Worm (Caenorhabditis elegans) whole organism, L4 larva: ENCODE measurements around the gene F16B4.6.
A peak's percentile ranks its signal among the peaks of the same experiment; 100 is the strongest.

Experiments
- D1046.2 ChIP-seq: fragments of 200-800 bp; sonication (Bioruptor generic); IDR thresholded peaks from 2 replicates; pipeline ENCODE4 v1.3.6; 2022; ENCODE audit warnings: missing genetic modification characterization, missing compliant biosample characterization
- F37D6.2 ChIP-seq: sonication (generic microtip); optimal IDR thresholded peaks from 2 replicates; lab custom pipeline; 2016; ENCODE audit warnings: mild to moderate bottlenecking, missing genetic modification characterization, missing compliant biosample characterization
- Y75B8A.6 ChIP-seq: fragments of 200-800 bp; sonication (Bioruptor generic); IDR thresholded peaks from 2 replicates; pipeline ENCODE4 v1.3.6; 2022; ENCODE audit warnings: missing genetic modification reagents, missing genetic modification characterization, missing compliant biosample characterization
- ZK337.2 ChIP-seq: fragments of 200-800 bp; sonication (Bioruptor generic); IDR thresholded peaks from 2 replicates; pipeline ENCODE4 v1.3.6; 2022; ENCODE audit warnings: missing genetic modification reagents, missing genetic modification characterization, missing compliant biosample characterization
- ZK546.5 ChIP-seq, 2 experiments: sonication (generic microtip); optimal IDR thresholded peaks; 2 replicates each; lab custom pipeline; 2017; ENCODE audit warnings: missing biosample characterization in 2 of 2, missing genetic modification characterization in 2 of 2
- aly-2 ChIP-seq: sonication (generic microtip); optimal IDR thresholded peaks from 2 replicates; lab custom pipeline; 2018; ENCODE audit warnings: missing biosample characterization, missing genetic modification characterization
- ama-1 ChIP-seq: fragments of 150-350 bp; optimal IDR thresholded peaks from 2 replicates; lab custom pipeline; 2014; ENCODE audit warnings: inconsistent platforms, mixed read lengths
- ceh-20 ChIP-seq: fragments of 200-800 bp; sonication (Bioruptor generic); IDR thresholded peaks from 2 replicates; pipeline ENCODE4 v1.3.6; 2022; ENCODE audit warnings: missing genetic modification reagents, missing genetic modification characterization, missing compliant biosample characterization
- ceh-28 ChIP-seq: fragments of 150-350 bp; optimal IDR thresholded peaks from 2 replicates; lab custom pipeline; 2014; ENCODE audit warnings: missing biosample characterization, missing genetic modification reagents, missing genetic modification characterization
- ceh-44 ChIP-seq: fragments of 200-800 bp; sonication (Bioruptor generic); IDR thresholded peaks from 2 replicates; pipeline ENCODE4 v1.3.6; 2022; ENCODE audit warnings: missing genetic modification reagents, missing genetic modification characterization, missing compliant biosample characterization
- cey-2 ChIP-seq: sonication (generic microtip); optimal IDR thresholded peaks from 3 replicates; lab custom pipeline; 2017; ENCODE audit warnings: missing genetic modification characterization, mild to moderate bottlenecking, missing compliant biosample characterization, antibody characterized with exemption, borderline replicate concordance; ENCODE audit not compliant: insufficient read depth
- ctbp-1 ChIP-seq: fragments of 200-800 bp; sonication (Bioruptor generic); IDR thresholded peaks from 2 replicates; pipeline ENCODE4 v1.3.6; 2022; ENCODE audit warnings: missing genetic modification reagents, missing genetic modification characterization, missing compliant biosample characterization
- daf-19 ChIP-seq: fragments of 200-800 bp; sonication (Bioruptor generic); conservative IDR thresholded peaks from 2 replicates; pipeline ENCODE4 v1.3.6; 2022; ENCODE audit warnings: missing genetic modification characterization, missing compliant biosample characterization
- dpl-1 ChIP-seq: fragments of 150-350 bp; optimal IDR thresholded peaks from 2 replicates; lab custom pipeline; 2014; ENCODE audit warnings: missing biosample characterization, missing genetic modification reagents, missing genetic modification characterization
- egl-43 ChIP-seq: fragments of 200-800 bp; sonication (Bioruptor generic); IDR thresholded peaks from 2 replicates; pipeline ENCODE4 v1.3.6; 2022; ENCODE audit warnings: missing genetic modification reagents, missing genetic modification characterization, missing compliant biosample characterization
- fkh-10 ChIP-seq: fragments of 150-350 bp; optimal IDR thresholded peaks from 2 replicates; lab custom pipeline; 2014; ENCODE audit warnings: missing biosample characterization, missing genetic modification reagents, missing genetic modification characterization
- gei-8 ChIP-seq: fragments of 200-800 bp; sonication (Bioruptor generic); optimal IDR thresholded peaks from 2 replicates; lab custom pipeline; 2018; ENCODE audit warnings: mild to moderate bottlenecking, missing genetic modification characterization, missing compliant biosample characterization
- hif-1 ChIP-seq, 2 experiments: sonication (generic microtip); optimal IDR thresholded peaks; 2 replicates each; lab custom pipeline; 2016 to 2017; ENCODE audit warnings: missing compliant biosample characterization in 2 of 2, missing genetic modification characterization in 2 of 2, missing genetic modification reagents in 2 of 2, missing genotype in 2 of 2, mild to moderate bottlenecking in 1 of 2
- hlh-11 ChIP-seq: fragments of 200-800 bp; sonication (Bioruptor generic); optimal IDR thresholded peaks from 2 replicates; lab custom pipeline; 2018; ENCODE audit warnings: mild to moderate bottlenecking, missing genetic modification characterization, missing compliant biosample characterization
- hlh-30 ChIP-seq: sonication (generic microtip); optimal IDR thresholded peaks from 2 replicates; lab custom pipeline; 2017; ENCODE audit warnings: antibody characterized with exemption, mild to moderate bottlenecking, missing genetic modification characterization, missing compliant biosample characterization; ENCODE audit not compliant: insufficient read depth
- jun-1 ChIP-seq: fragments of 150-350 bp; optimal IDR thresholded peaks from 2 replicates; lab custom pipeline; 2014; ENCODE audit warnings: missing biosample characterization, missing genetic modification reagents, missing genetic modification characterization
- lin-15B ChIP-seq: fragments of 150-350 bp; sonication (generic microtip); optimal IDR thresholded peaks from 3 replicates; lab custom pipeline; 2014; ENCODE audit warnings: missing biosample characterization, missing genetic modification characterization
- lir-3 ChIP-seq: sonication (generic microtip); optimal IDR thresholded peaks from 2 replicates; lab custom pipeline; 2016; ENCODE audit warnings: mild to moderate bottlenecking, missing genetic modification characterization, missing compliant biosample characterization
- lsy-2 ChIP-seq, 2 experiments: fragments of 150-350 bp in 1 of 2; sonication (generic microtip) in 1 of 2; optimal IDR thresholded peaks; 2 replicates each; lab custom pipeline; 2014 to 2017; ENCODE audit warnings: missing biosample characterization in 2 of 2, missing genetic modification characterization in 2 of 2
- madf-5 ChIP-seq, 2 experiments: fragments of 200-800 bp; sonication (Bioruptor generic); IDR thresholded peaks; 2 replicates each; pipeline ENCODE4 v1.3.6; 2022; ENCODE audit warnings: missing compliant biosample characterization in 2 of 2, missing genetic modification characterization in 2 of 2
- madf-9 ChIP-seq: fragments of 200-800 bp; sonication (Bioruptor generic); conservative IDR thresholded peaks from 2 replicates; pipeline ENCODE4 v1.3.6; 2022; ENCODE audit warnings: missing genetic modification reagents, missing genetic modification characterization, missing compliant biosample characterization
- mdl-1 ChIP-seq, 2 experiments: fragments of 150-350 bp in 1 of 2; sonication (generic microtip) in 1 of 2; optimal IDR thresholded peaks; 2 replicates each; lab custom pipeline; 2014 to 2017; ENCODE audit warnings: missing biosample characterization in 2 of 2, missing genetic modification characterization in 2 of 2
- mes-2 ChIP-seq: sonication (generic microtip); optimal IDR thresholded peaks from 2 replicates; lab custom pipeline; 2016; ENCODE audit warnings: missing genotype, mild to moderate bottlenecking, missing genetic modification characterization, missing compliant biosample characterization; ENCODE audit not compliant: poor library complexity, severe bottlenecking
- mxl-3 ChIP-seq: fragments of 200-800 bp; sonication (Bioruptor generic); optimal IDR thresholded peaks from 2 replicates; lab custom pipeline; 2018; ENCODE audit warnings: mild to moderate bottlenecking, missing genetic modification characterization, missing compliant biosample characterization
- nhr-10 ChIP-seq: fragments of 150-350 bp; optimal IDR thresholded peaks from 2 replicates; lab custom pipeline; 2014; ENCODE audit warnings: missing biosample characterization, missing genetic modification characterization
- nhr-102 ChIP-seq: sonication (generic microtip); optimal IDR thresholded peaks from 2 replicates; lab custom pipeline; 2016; ENCODE audit warnings: mild to moderate bottlenecking, missing genetic modification characterization, moderate library complexity, missing compliant biosample characterization
- nhr-111 ChIP-seq: fragments of 200-800 bp; sonication (Bioruptor generic); optimal IDR thresholded peaks from 2 replicates; lab custom pipeline; 2018; ENCODE audit warnings: mild to moderate bottlenecking, missing genetic modification characterization, missing compliant biosample characterization
- nhr-237 ChIP-seq: sonication (generic microtip); optimal IDR thresholded peaks from 2 replicates; lab custom pipeline; 2017; ENCODE audit warnings: missing biosample characterization, missing genetic modification characterization
- nhr-28 ChIP-seq: fragments of 150-350 bp; optimal IDR thresholded peaks from 2 replicates; lab custom pipeline; 2014; ENCODE audit warnings: missing biosample characterization, missing genetic modification characterization
- nhr-42 ChIP-seq: fragments of 200-800 bp; sonication (Bioruptor generic); IDR thresholded peaks from 2 replicates; pipeline ENCODE4 v1.3.6; 2022; ENCODE audit warnings: missing genetic modification characterization, missing compliant biosample characterization
- nhr-48 ChIP-seq: sonication (generic microtip); optimal IDR thresholded peaks from 2 replicates; lab custom pipeline; 2016; ENCODE audit warnings: mild to moderate bottlenecking, missing genetic modification characterization, missing compliant biosample characterization
- nhr-77 ChIP-seq: fragments of 150-350 bp; optimal IDR thresholded peaks from 2 replicates; lab custom pipeline; 2014; ENCODE audit warnings: missing biosample characterization, missing genetic modification characterization
- pha-4 ChIP-seq, 2 experiments: fragments of 150-350 bp in 1 of 2; fragments of 200-800 bp in 1 of 2; sonication (Bioruptor generic) in 1 of 2; IDR thresholded peaks in 1 of 2; optimal IDR thresholded peaks in 1 of 2; 2 replicates each; pipeline versions ENCODE4 v1.3.6 to Lab custom; 2014 to 2022; ENCODE audit warnings: missing genetic modification characterization in 2 of 2, missing genetic modification reagents in 2 of 2, missing biosample characterization in 1 of 2, missing compliant biosample characterization in 1 of 2
- pqm-1 ChIP-seq: sonication (generic microtip); optimal IDR thresholded peaks from 2 replicates; lab custom pipeline; 2017; ENCODE audit warnings: missing biosample characterization, missing genetic modification characterization
- rbr-2 ChIP-seq: sonication (generic microtip); optimal IDR thresholded peaks from 2 replicates; lab custom pipeline; 2016; ENCODE audit warnings: missing genotype, missing genetic modification characterization, missing compliant biosample characterization
- saeg-2 ChIP-seq: fragments of 200-800 bp; sonication (Bioruptor generic); IDR thresholded peaks from 2 replicates; pipeline ENCODE4 v1.3.6; 2022; ENCODE audit warnings: missing genetic modification reagents, missing genetic modification characterization, missing compliant biosample characterization
- skn-1 ChIP-seq: fragments of 150-350 bp; optimal IDR thresholded peaks from 2 replicates; lab custom pipeline; 2014; ENCODE audit warnings: missing biosample characterization, missing genetic modification characterization
- snpc-4 ChIP-seq: fragments of 150-350 bp; optimal IDR thresholded peaks from 2 replicates; lab custom pipeline; 2014; ENCODE audit warnings: missing biosample characterization, missing genetic modification characterization
- spr-1 ChIP-seq: sonication (generic microtip); optimal IDR thresholded peaks from 2 replicates; lab custom pipeline; 2016; ENCODE audit warnings: mild to moderate bottlenecking, missing genetic modification characterization, missing compliant biosample characterization
- spr-3 ChIP-seq: fragments of 200-800 bp; sonication (Bioruptor generic); optimal IDR thresholded peaks from 2 replicates; lab custom pipeline; 2018; ENCODE audit warnings: mild to moderate bottlenecking, missing genetic modification characterization, missing compliant biosample characterization
- tag-97 ChIP-seq: fragments of 200-800 bp; sonication (Bioruptor generic); IDR thresholded peaks from 2 replicates; pipeline ENCODE4 v1.3.6; 2022; ENCODE audit warnings: missing genetic modification characterization, missing compliant biosample characterization
- tra-1 ChIP-seq: fragments of 200-800 bp; sonication (Bioruptor generic); IDR thresholded peaks from 2 replicates; pipeline ENCODE4 v1.3.6; 2022; ENCODE audit warnings: missing genetic modification reagents, missing genetic modification characterization, missing compliant biosample characterization
- unc-130 ChIP-seq: sonication (generic microtip); optimal IDR thresholded peaks from 2 replicates; lab custom pipeline; 2016; ENCODE audit warnings: missing genetic modification reagents, missing genetic modification characterization, missing compliant biosample characterization
- unc-39 ChIP-seq: sonication (generic microtip); optimal IDR thresholded peaks from 2 replicates; lab custom pipeline; 2017; ENCODE audit warnings: missing biosample characterization, missing genetic modification characterization
- zip-2 ChIP-seq: fragments of 150-350 bp; optimal IDR thresholded peaks from 2 replicates; lab custom pipeline; 2014; ENCODE audit warnings: missing biosample characterization, missing genetic modification characterization
- ztf-11 ChIP-seq: fragments of 150-350 bp; optimal IDR thresholded peaks from 2 replicates; lab custom pipeline; 2014; ENCODE audit warnings: missing biosample characterization, missing genetic modification characterization

F16B4.6 gene

ce11 chrV:1593799-1594420 is 6.9 kb downstream of the F16B4.6 start, which contains the start of gene F16B4.4:
Gene F16B4.4, plus strand, starts transcription at chrV:1594019.
- no peak for TF ChIP-seq cey-2 (tag; lab: Kevin White, UChicago)
- no peak for TF ChIP-seq ZK546.5 (tag; optimal IDR thresholded peaks at IDR 0.05; lab: Kevin White, UChicago)
- no peak for TF ChIP-seq fkh-10
- no peak for TF ChIP-seq nhr-237 (tag; lab: Kevin White, UChicago)
- no peak for TF ChIP-seq daf-19 (GFP tag; lab: Robert Waterston, UW)
- TF ChIP-seq ceh-20 (GFP tag; lab: Robert Waterston, UW): no peak
- TF ChIP-seq hif-1 (tag; optimal IDR thresholded peaks at IDR 0.05; lab: Kevin White, UChicago): no peak
- no peak for TF ChIP-seq ceh-28 (tag; lab: Kevin White, UChicago)
- TF ChIP-seq mdl-1 (tag; optimal IDR thresholded peaks at IDR 0.05; lab: Kevin White, UChicago): peak in 1 of 2 experiments; percentile 6
- no peak for TF ChIP-seq tag-97
- TF ChIP-seq nhr-42: no peak
- TF ChIP-seq madf-5 (GFP tag; IDR thresholded peaks at IDR 0.05; lab: Robert Waterston, UW): no peak
- TF ChIP-seq unc-130 (GFP tag; lab: Kevin White, UChicago): no peak
- no peak for TF ChIP-seq jun-1 (tag; lab: Kevin White, UChicago)
- no peak for TF ChIP-seq nhr-111
- peak; percentile 2 for TF ChIP-seq nhr-77 (tag; lab: Kevin White, UChicago)
- TF ChIP-seq rbr-2 (tag; lab: Kevin White, UChicago): no peak
- peak; percentile 30 for TF ChIP-seq ama-1 (lab: Kevin White, UChicago)
- TF ChIP-seq saeg-2 (GFP tag; lab: Robert Waterston, UW): no peak
- no peak for TF ChIP-seq snpc-4 (tag; lab: Kevin White, UChicago)
- TF ChIP-seq lin-15B (tag; lab: Kevin White, UChicago): no peak
- TF ChIP-seq ztf-11 (tag; lab: Kevin White, UChicago): no peak
- no peak for TF ChIP-seq tra-1
- no peak for TF ChIP-seq pqm-1
- TF ChIP-seq spr-1 (tag; lab: Kevin White, UChicago): no peak
- no peak for TF ChIP-seq nhr-48
- no peak for TF ChIP-seq egl-43 (GFP tag; lab: Robert Waterston, UW)
- TF ChIP-seq nhr-10 (tag; lab: Kevin White, UChicago): peak; percentile 70
- no peak for TF ChIP-seq lir-3 (tag; lab: Kevin White, UChicago)
- TF ChIP-seq lsy-2 (tag; optimal IDR thresholded peaks at IDR 0.05; lab: Kevin White, UChicago): peak; percentile 8 to 15
- TF ChIP-seq nhr-102 (tag; lab: Kevin White, UChicago): no peak
- TF ChIP-seq pha-4 (GFP tag; IDR thresholded peaks at IDR 0.05; lab: Robert Waterston, UW): no peak
- no peak for TF ChIP-seq pha-4 (tag; optimal IDR thresholded peaks at IDR 0.05; lab: Kevin White, UChicago)
- TF ChIP-seq ctbp-1 (GFP tag; lab: Robert Waterston, UW): no peak
- TF ChIP-seq nhr-28 (tag; lab: Kevin White, UChicago): peak; percentile 81
- TF ChIP-seq Y75B8A.6 (GFP tag; lab: Robert Waterston, UW): no peak
- TF ChIP-seq mxl-3 (GFP tag; lab: Kevin White, UChicago): peak; percentile 55
- TF ChIP-seq aly-2: no peak
- TF ChIP-seq unc-39 (tag; lab: Kevin White, UChicago): no peak
- no peak for TF ChIP-seq gei-8 (GFP tag; lab: Kevin White, UChicago)
- no peak for TF ChIP-seq spr-3 (GFP tag; lab: Kevin White, UChicago)
- no peak for TF ChIP-seq skn-1 (tag; lab: Kevin White, UChicago)
- no peak for TF ChIP-seq madf-9 (GFP tag; lab: Robert Waterston, UW)
- no peak for TF ChIP-seq zip-2 (tag; lab: Kevin White, UChicago)
- no peak for TF ChIP-seq F37D6.2 (tag; lab: Kevin White, UChicago)
- TF ChIP-seq hlh-11 (tag; lab: Kevin White, UChicago): peak; percentile 59
- no peak for TF ChIP-seq dpl-1 (GFP tag; lab: Kevin White, UChicago)
- peak; percentile 50 for TF ChIP-seq hlh-30 (tag; lab: Kevin White, UChicago)
- TF ChIP-seq D1046.2 (GFP tag; lab: Robert Waterston, UW): no peak
- no peak for TF ChIP-seq mes-2
- TF ChIP-seq ceh-44 (GFP tag; lab: Robert Waterston, UW): no peak
- TF ChIP-seq ZK337.2 (GFP tag; lab: Robert Waterston, UW): no peak
